Worm (Caenorhabditis elegans): ENCODE results near the gene tax-4.

tax-4 gene

ce11 chrIII:9144744-9145390, 36.5 kb upstream of the tax-4 start, which contains the start of the genes ZK512.2 and ZK512.4 (continued):
- TF ChIP-seq ztf-11 (tag; optimal IDR thresholded peaks at IDR 0.05) (no peak), snu-23 (GFP tag; optimal IDR thresholded peaks at IDR 0.05) (peak; percentile 35)

ce11 chrIII:9145765-9146164, 35.6 kb upstream of the tax-4 start, which contains the start of gene ZK512.8:
ZK512.8 (plus strand) TSS chrIII:9146065.
- TF ChIP-seq nhr-85 (tag) (no peak), sup-37 (GFP tag; optimal IDR thresholded peaks at IDR 0.05) (no peak), elt-3 (tag; optimal IDR thresholded peaks at IDR 0.05) (no peak), C34B4.2 (tag; optimal IDR thresholded peaks at IDR 0.05) (no peak), fkh-4 (tag; optimal IDR thresholded peaks at IDR 0.05; ENCODE audit: borderline replicate concordance) (no peak), snu-23 (GFP tag; optimal IDR thresholded peaks at IDR 0.05) (no peak), nhr-90 (tag; optimal IDR thresholded peaks at IDR 0.05; ENCODE audit: poor library complexity) (no peak), ceh-63 (GFP tag; optimal IDR thresholded peaks at IDR 0.05) (no peak), mdl-1 (tag; optimal IDR thresholded peaks at IDR 0.05) (no peak), ceh-82 (tag; optimal IDR thresholded peaks at IDR 0.05) (no peak), nhr-47 (tag; optimal IDR thresholded peaks at IDR 0.05) (no peak), Y116A8C.19 (tag; optimal IDR thresholded peaks at IDR 0.05; ENCODE audit: borderline replicate concordance) (no peak), lin-39 (tag; optimal IDR thresholded peaks at IDR 0.05) (no peak), nhr-11 (tag; optimal IDR thresholded peaks at IDR 0.05) (no peak), ceh-90 (tag; optimal IDR thresholded peaks at IDR 0.05) (no peak), mab-9 (GFP tag; IDR thresholded peaks at IDR 0.05) (no peak), nhr-84 (tag; optimal IDR thresholded peaks at IDR 0.05) (no peak), lin-13 (GFP tag; optimal IDR thresholded peaks at IDR 0.05) (no peak), snpc-4 (tag; optimal IDR thresholded peaks at IDR 0.05) (no peak)

ce11 chrIII:9149132-9149531, 32.2 kb upstream of the tax-4 start:
- TF ChIP-seq nhr-90 (tag; optimal IDR thresholded peaks at IDR 0.05; ENCODE audit: poor library complexity) (no peak), sptf-1 (tag; optimal IDR thresholded peaks at IDR 0.05) (no peak), lir-3 (tag; optimal IDR thresholded peaks at IDR 0.05; ENCODE audit: poor library complexity) (no peak), mef-2 (tag; optimal IDR thresholded peaks at IDR 0.05) (no peak), rnt-1 (tag; optimal IDR thresholded peaks at IDR 0.05) (no peak), F16B12.6 (tag; optimal IDR thresholded peaks at IDR 0.05) (no peak), snu-23 (GFP tag; optimal IDR thresholded peaks at IDR 0.05) (no peak), lin-15B (tag; optimal IDR thresholded peaks at IDR 0.05) (no peak), nhr-28 (tag; optimal IDR thresholded peaks at IDR 0.05) (no peak), fkh-8 (tag; optimal IDR thresholded peaks at IDR 0.05) (no peak), nhr-20 (tag; optimal IDR thresholded peaks at IDR 0.05) (no peak), unc-30 (tag; optimal IDR thresholded peaks at IDR 0.05) (no peak), snpc-4 (tag; optimal IDR thresholded peaks at IDR 0.05) (no peak), lsy-2 (tag; optimal IDR thresholded peaks at IDR 0.05) (no peak), ceh-90 (tag; optimal IDR thresholded peaks at IDR 0.05) (no peak), mep-1 (tag; optimal IDR thresholded peaks at IDR 0.05) (no peak), fkh-4 (tag; optimal IDR thresholded peaks at IDR 0.05; ENCODE audit: borderline replicate concordance) (no peak)

- TF ChIP-seq nhr-71 (tag; optimal IDR thresholded peaks at IDR 0.05) (peak; percentile 55), ama-1 (optimal IDR thresholded peaks at IDR 0.05) (no peak), C16A3.4 (tag; optimal IDR thresholded peaks at IDR 0.05) (peak; percentile 11), nhr-19 (GFP tag; conservative IDR thresholded peaks at IDR 0.05) (peak; percentile 22; the same call in 1 of the 2 replicates), lin-39 (tag; optimal IDR thresholded peaks at IDR 0.05) (peak; percentile 4), mdl-1 (tag; optimal IDR thresholded peaks at IDR 0.05) (peak in 1 of 2 experiments; percentile 16), alr-1 (tag; optimal IDR thresholded peaks at IDR 0.05; ENCODE audit: borderline replicate concordance) (no peak), unc-30 (tag; optimal IDR thresholded peaks at IDR 0.05) (no peak), snpc-4 (tag; optimal IDR thresholded peaks at IDR 0.05) (no peak), ets-5 (GFP tag; IDR thresholded peaks at IDR 0.05) (no peak), pag-3 (tag; optimal IDR thresholded peaks at IDR 0.05; ENCODE audit: borderline replicate concordance, insufficient read depth) (peak; percentile 89), snu-23 (GFP tag; optimal IDR thresholded peaks at IDR 0.05) (peak; percentile 29), blmp-1 (tag; optimal IDR thresholded peaks at IDR 0.05) (no peak), lin-14 (GFP tag; optimal IDR thresholded peaks at IDR 0.05) (peak; percentile 82), nhr-20 (tag; optimal IDR thresholded peaks at IDR 0.05) (peak; percentile 25), lsy-2 (tag; optimal IDR thresholded peaks at IDR 0.05) (peak; percentile 6 to 52), mep-1 (tag; optimal IDR thresholded peaks at IDR 0.05) (peak; percentile 40), rnt-1 (tag; optimal IDR thresholded peaks at IDR 0.05) (peak; percentile 64), fkh-4 (tag; optimal IDR thresholded peaks at IDR 0.05; ENCODE audit: borderline replicate concordance) (peak; percentile 1), dpl-1 (GFP tag; optimal IDR thresholded peaks at IDR 0.05) (peak in 1 of 3 experiments; percentile 2)
Measured at ce11 chrIII:9151782-9152181, 29.6 kb upstream of the tax-4 start.

Measured in whole organism, L1 larva.